Worm (Caenorhabditis elegans) whole organism, midembryonic: Measurements from ENCODE around the gene R11H6.2.

Experiments
- T22C8.4 ChIP-seq: fragments of 200-800 bp; sonication (Bioruptor generic); IDR thresholded peaks from 2 replicates; pipeline ENCODE4 v1.3.6; 2022; ENCODE audit warnings: missing genetic modification characterization, missing compliant biosample characterization
- cog-1 ChIP-seq: sonication (generic microtip); optimal IDR thresholded peaks from 2 replicates; lab custom pipeline; 2016; ENCODE audit warnings: missing genetic modification characterization, missing compliant biosample characterization
- flt-1 ChIP-seq: fragments of 200-800 bp; sonication (Bioruptor generic); IDR thresholded peaks from 2 replicates; pipeline ENCODE4 v1.3.6; 2022; ENCODE audit warnings: missing genetic modification characterization, missing compliant biosample characterization
- klf-2 ChIP-seq: fragments of 200-800 bp; sonication (Bioruptor generic); conservative IDR thresholded peaks from 2 replicates; pipeline ENCODE4 v1.3.6; 2022; ENCODE audit warnings: missing genetic modification reagents, missing genetic modification characterization, missing compliant biosample characterization
- med-1 ChIP-seq: sonication (generic microtip); optimal IDR thresholded peaks from 2 replicates; lab custom pipeline; 2017; ENCODE audit warnings: missing genetic modification characterization, mild to moderate bottlenecking, missing compliant biosample characterization, antibody characterized with exemption, missing genetic modification reagents; ENCODE audit not compliant: insufficient read depth
- ref-1 ChIP-seq: fragments of 200-800 bp; sonication (Bioruptor generic); conservative IDR thresholded peaks from 2 replicates; pipeline ENCODE4 v1.3.6; 2022; ENCODE audit warnings: missing genetic modification reagents, missing genetic modification characterization, missing compliant biosample characterization
- tab-1 ChIP-seq: fragments of 200-800 bp; sonication (Bioruptor generic); IDR thresholded peaks from 2 replicates; pipeline ENCODE4 v1.3.6; 2022; ENCODE audit warnings: missing genetic modification characterization, missing compliant biosample characterization
- ztf-23 ChIP-seq: fragments of 200-800 bp; sonication (Bioruptor generic); IDR thresholded peaks from 2 replicates; pipeline ENCODE4 v1.3.6; 2022; ENCODE audit warnings: missing genetic modification reagents, missing genetic modification characterization, missing compliant biosample characterization
- ztf-29 ChIP-seq: fragments of 200-800 bp; sonication (Bioruptor generic); IDR thresholded peaks from 2 replicates; pipeline ENCODE4 v1.3.6; 2022; ENCODE audit warnings: missing genetic modification reagents, missing genetic modification characterization, missing compliant biosample characterization

R11H6.2 gene

DNA sequence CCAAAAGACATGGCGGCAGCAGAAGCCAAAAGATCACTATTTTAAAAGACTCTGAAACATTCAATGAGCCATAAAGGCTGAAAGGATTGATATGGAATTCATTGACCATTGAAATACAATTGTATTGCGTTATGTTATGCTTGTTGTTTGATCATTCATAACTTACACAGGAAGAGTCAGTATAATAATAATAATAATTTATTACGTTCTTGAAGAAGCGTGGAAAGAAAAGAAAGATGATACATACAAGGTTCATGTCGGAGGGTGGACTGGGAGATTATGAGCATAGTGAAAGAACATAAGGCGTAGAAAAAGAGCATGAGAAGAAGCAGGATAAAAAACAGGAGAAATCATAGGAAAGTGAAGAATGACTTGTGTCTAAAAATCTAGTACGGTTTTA is 42.3 kb downstream of the R11H6.2 start, which contains the start of gene F43D2.7:
TSS of gene F43D2.7 (minus strand) at position 101 of the 400 bp plus-strand sequence.
- TF ChIP-seq flt-1 (GFP tag; lab: Robert Waterston, UW) (no peak), med-1 (GFP tag; lab: Kevin White, UChicago) (no peak), klf-2 (no peak), T22C8.4 (no peak), ref-1 (GFP tag; lab: Robert Waterston, UW) (no peak), cog-1 (tag; lab: Kevin White, UChicago) (no peak), ztf-23 (GFP tag; lab: Robert Waterston, UW) (no peak), tab-1 (GFP tag; lab: Robert Waterston, UW) (no peak), ztf-29 (GFP tag; lab: Robert Waterston, UW) (no peak)

DNA sequence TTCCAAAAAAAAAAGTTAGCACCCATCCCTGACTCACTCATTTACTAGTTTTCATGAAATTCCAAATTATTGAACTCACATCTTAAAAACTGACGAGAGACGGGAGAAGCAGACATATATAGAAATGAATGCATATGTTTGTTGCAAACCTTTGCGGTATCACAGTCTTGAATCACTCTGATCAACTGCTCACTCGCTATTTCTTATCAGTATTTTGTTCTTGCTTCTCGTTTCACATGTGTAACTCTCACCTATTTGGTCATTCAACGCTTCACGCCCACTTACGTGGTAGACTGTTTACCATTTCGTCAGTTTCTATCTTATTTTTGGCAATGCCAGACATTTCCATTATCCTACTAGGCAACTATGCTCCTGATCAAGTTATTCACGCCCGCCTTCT is 43.0 kb downstream of the R11H6.2 start, which contains the start of gene C54G10.1:
TSS of gene C54G10.1 (plus strand) at position 333 of the 400 bp plus-strand sequence.
- no peak for TF ChIP-seq ref-1 (GFP tag; lab: Robert Waterston, UW)
- TF ChIP-seq ztf-29 (GFP tag; lab: Robert Waterston, UW) = no peak
- no peak for TF ChIP-seq klf-2
- TF ChIP-seq ztf-23 (GFP tag; lab: Robert Waterston, UW) = no peak
- TF ChIP-seq tab-1 (GFP tag; lab: Robert Waterston, UW) = no peak
- TF ChIP-seq flt-1 (GFP tag; lab: Robert Waterston, UW) = no peak
- TF ChIP-seq cog-1 (tag; lab: Kevin White, UChicago) = no peak
- no peak for TF ChIP-seq T22C8.4
- TF ChIP-seq med-1 (GFP tag; lab: Kevin White, UChicago) = no peak

DNA sequence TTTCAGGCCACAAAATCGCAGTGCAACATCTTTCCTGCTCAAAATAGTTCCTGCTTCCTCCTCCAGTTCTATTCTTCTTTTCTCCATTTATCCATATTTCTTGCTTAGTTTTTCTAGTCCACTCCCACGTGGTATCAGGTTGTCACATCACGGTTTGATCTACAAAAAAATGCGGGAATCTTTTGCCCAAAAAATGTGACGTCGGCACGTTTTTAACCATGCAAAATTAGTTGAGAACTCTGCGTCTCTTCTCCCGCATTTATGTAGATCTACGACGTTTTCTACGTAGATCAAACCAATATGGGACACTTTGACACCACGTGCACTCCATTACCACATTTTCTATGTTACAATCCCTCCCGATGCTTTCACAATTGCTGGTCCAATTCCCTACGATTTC is 44.2 kb downstream of the R11H6.2 start:
- TF ChIP-seq flt-1 (GFP tag; lab: Robert Waterston, UW) (no peak), T22C8.4 (no peak), tab-1 (GFP tag; lab: Robert Waterston, UW) (no peak), ztf-29 (GFP tag; lab: Robert Waterston, UW) (no peak), med-1 (GFP tag; lab: Kevin White, UChicago) (no peak), ztf-23 (GFP tag; lab: Robert Waterston, UW) (no peak), cog-1 (tag; lab: Kevin White, UChicago) (no peak), klf-2 (no peak), ref-1 (GFP tag; lab: Robert Waterston, UW) (no peak)

DNA sequence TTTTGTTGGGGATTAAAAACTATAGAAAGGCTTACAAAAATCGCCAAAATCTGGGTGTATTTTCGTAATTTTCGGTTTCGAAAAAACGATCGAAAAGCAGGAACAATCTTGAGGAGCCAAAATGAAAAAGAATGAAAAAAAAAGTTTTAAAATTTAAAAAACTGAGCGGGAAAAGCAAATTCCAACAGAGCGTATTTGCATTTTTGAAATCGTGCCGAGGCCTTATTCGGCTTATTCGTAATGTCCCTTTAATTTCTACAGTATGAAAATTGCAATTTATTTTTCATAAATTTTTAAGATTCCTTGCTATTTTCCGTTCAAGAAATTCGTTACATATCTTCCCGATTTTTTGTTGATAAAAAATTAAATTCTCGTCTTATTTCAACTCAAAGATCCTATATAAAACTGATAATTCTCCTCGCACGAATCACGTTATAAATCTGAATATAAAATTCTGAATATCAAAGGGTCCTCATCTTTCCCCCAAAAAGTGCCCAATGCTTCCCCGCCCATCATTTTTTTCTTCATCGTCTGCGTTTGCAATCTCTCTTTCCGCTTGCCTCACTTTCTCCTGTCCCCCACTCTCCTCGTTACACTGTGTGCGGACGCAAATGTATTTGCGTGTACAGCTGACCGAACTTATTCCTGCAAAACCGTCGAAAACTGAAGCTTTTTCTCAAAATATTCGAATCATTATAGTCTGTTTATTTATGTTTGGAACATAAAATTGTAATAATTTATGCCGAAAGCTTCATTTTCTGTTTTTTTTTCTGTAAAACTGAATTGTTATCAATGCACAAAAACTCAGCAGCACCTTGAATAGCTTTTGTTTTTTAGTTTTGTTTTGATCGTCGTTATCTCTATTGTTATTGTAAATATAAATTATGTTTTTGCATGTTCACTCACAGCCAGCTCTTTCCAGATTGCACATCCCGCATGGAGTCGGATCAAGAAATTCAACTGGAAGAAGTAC is 48.3 kb downstream of the R11H6.2 start, which contains the start of the genes rfc-1 and pmp-3:
TSS of gene rfc-1 (minus strand) at position 163 of the 973 bp plus-strand sequence.
TSS of gene pmp-3 (plus strand) at position 923 of the 973 bp plus-strand sequence.
- TF ChIP-seq ztf-29 (GFP tag; lab: Robert Waterston, UW) (no peak), flt-1 (GFP tag; lab: Robert Waterston, UW) (0 out of 2 replicates have a peak, but pooled peaks have one; percentile 38), med-1 (GFP tag; lab: Kevin White, UChicago) (no peak)

DNA sequence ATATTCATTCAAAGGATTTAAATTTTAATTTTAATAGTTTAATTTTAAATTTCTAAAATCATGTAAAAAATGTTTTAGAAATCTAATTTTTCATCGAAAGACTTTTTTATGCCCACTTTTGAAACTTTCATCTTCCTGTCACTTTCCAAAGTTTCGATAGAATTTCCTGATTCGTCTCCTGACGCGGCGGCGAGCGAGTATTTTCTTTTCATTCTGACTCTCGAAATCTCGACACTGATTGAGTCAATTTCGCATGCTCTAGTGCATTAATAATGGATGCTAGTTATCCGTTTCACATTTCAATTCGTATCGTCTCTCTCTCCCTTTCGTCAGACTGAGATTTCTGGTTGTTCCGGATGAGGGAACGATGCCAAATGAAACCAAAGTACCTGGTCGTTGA is 51.0 kb downstream of the R11H6.2 start:
- no peak for TF ChIP-seq med-1 (GFP tag; lab: Kevin White, UChicago)
- TF ChIP-seq klf-2 = no peak
- TF ChIP-seq ztf-29 (GFP tag; lab: Robert Waterston, UW) = no peak
- no peak for TF ChIP-seq tab-1 (GFP tag; lab: Robert Waterston, UW)
- no peak for TF ChIP-seq T22C8.4
- no peak for TF ChIP-seq flt-1 (GFP tag; lab: Robert Waterston, UW)
- TF ChIP-seq cog-1 (tag; lab: Kevin White, UChicago) = no peak
- no peak for TF ChIP-seq ztf-23 (GFP tag; lab: Robert Waterston, UW)
- TF ChIP-seq ref-1 (GFP tag; lab: Robert Waterston, UW) = no peak
